Fruit fly (Drosophila melanogaster) whole organism, embryonic: ENCODE data around the gene CG9444.

Experiments used
- ATbp ChIP-seq: fragments of 200-800 bp; sonication (Bioruptor generic); optimal IDR thresholded peaks from 2 replicates; lab custom pipeline; 2017; ENCODE audit warnings: missing biosample characterization, mild to moderate bottlenecking, missing genetic modification characterization, missing genetic modification reagents
- Adf1 ChIP-seq: fragments of 200-800 bp; sonication (Bioruptor generic); IDR thresholded peaks from 2 replicates; pipeline ENCODE4 v1.3.6; 2022; ENCODE audit warnings: missing biosample characterization, missing genetic modification characterization
- C15 ChIP-seq: fragments of 200-800 bp; sonication (Bioruptor generic); IDR thresholded peaks from 3 replicates; pipeline ENCODE4 v1.3.6; 2022; ENCODE audit warnings: missing biosample characterization, missing genetic modification characterization
- CG11560 ChIP-seq: fragments of 200-800 bp; sonication (Bioruptor generic); IDR thresholded peaks from 3 replicates; pipeline ENCODE4 v1.3.6; 2022; ENCODE audit warnings: missing biosample characterization, missing genetic modification characterization
- CG12299 ChIP-seq: fragments of 200-800 bp; sonication (Bioruptor generic); optimal IDR thresholded peaks from 2 replicates; lab custom pipeline; 2018; ENCODE audit warnings: missing biosample characterization, mild to moderate bottlenecking, missing genetic modification characterization
- CG13894 ChIP-seq: fragments of 200-800 bp; sonication (Bioruptor generic); optimal IDR thresholded peaks from 3 replicates; lab custom pipeline; 2018; ENCODE audit warnings: missing biosample characterization, mild to moderate bottlenecking, missing genetic modification characterization, moderate library complexity
- CG16813 ChIP-seq: fragments of 200-800 bp; sonication (Bioruptor generic); IDR thresholded peaks from 3 replicates; pipeline ENCODE4 v1.3.6; 2022; ENCODE audit warnings: missing biosample characterization, missing genetic modification characterization; ENCODE audit not compliant: partially characterized antibody
- CG17186 ChIP-seq: fragments of 200-800 bp; sonication (Bioruptor generic); optimal IDR thresholded peaks from 3 replicates; lab custom pipeline; 2017; ENCODE audit warnings: missing biosample characterization, missing genetic modification reagents, missing genetic modification characterization
- CG17802 ChIP-seq: fragments of 200-800 bp; sonication (Bioruptor generic); optimal IDR thresholded peaks from 2 replicates; lab custom pipeline; 2018; ENCODE audit warnings: missing biosample characterization, mild to moderate bottlenecking, missing genetic modification characterization, moderate library complexity
- CG1832 ChIP-seq: fragments of 200-800 bp; sonication (Bioruptor generic); optimal IDR thresholded peaks from 2 replicates; lab custom pipeline; 2017; ENCODE audit warnings: missing biosample characterization, mild to moderate bottlenecking, missing genetic modification characterization, inconsistent platforms
- CG18619 ChIP-seq: fragments of 200-800 bp; sonication (Bioruptor generic); optimal IDR thresholded peaks from 3 replicates; lab custom pipeline; 2017; ENCODE audit warnings: missing biosample characterization, mild to moderate bottlenecking, missing genetic modification characterization
- CG30403 ChIP-seq: fragments of 200-800 bp; sonication (Bioruptor generic); optimal IDR thresholded peaks from 3 replicates; lab custom pipeline; 2016; ENCODE audit warnings: missing biosample characterization, missing genetic modification characterization
- CG31441 ChIP-seq: fragments of 200-800 bp; sonication (Bioruptor generic); IDR thresholded peaks from 2 replicates; pipeline ENCODE4 v1.3.6; 2022; ENCODE audit warnings: missing biosample characterization, missing genetic modification characterization
- CG3281 ChIP-seq: fragments of 200-800 bp; sonication (Bioruptor generic); optimal IDR thresholded peaks from 3 replicates; lab custom pipeline; 2017; ENCODE audit warnings: missing biosample characterization, mild to moderate bottlenecking, missing genetic modification characterization
- CG34422 ChIP-seq: fragments of 200-800 bp; sonication (Bioruptor generic); IDR thresholded peaks from 3 replicates; pipeline ENCODE4 v1.3.6; 2022; ENCODE audit warnings: missing biosample characterization, missing genetic modification characterization
- CG3838 ChIP-seq: fragments of 200-800 bp; sonication (Bioruptor generic); optimal IDR thresholded peaks from 3 replicates; lab custom pipeline; 2016; ENCODE audit warnings: missing biosample characterization, missing genetic modification characterization
- CG4328 ChIP-seq: fragments of 200-800 bp; sonication (Bioruptor generic); optimal IDR thresholded peaks from 3 replicates; lab custom pipeline; 2017; ENCODE audit warnings: missing biosample characterization, missing genetic modification reagents, missing genetic modification characterization
- CG43689 ChIP-seq: fragments of 200-800 bp; sonication (Bioruptor generic); IDR thresholded peaks from 2 replicates; pipeline ENCODE4 v1.3.6; 2022; ENCODE audit warnings: missing biosample characterization, missing genetic modification characterization
- CG4404 ChIP-seq: fragments of 200-800 bp; sonication (Bioruptor generic); IDR thresholded peaks from 2 replicates; pipeline ENCODE4 v1.3.6; 2022; ENCODE audit warnings: missing biosample characterization, missing genetic modification characterization
- CG6272 ChIP-seq: fragments of 200-800 bp; sonication (Bioruptor generic); IDR thresholded peaks from 2 replicates; pipeline ENCODE4 v1.3.6; 2022; ENCODE audit warnings: missing biosample characterization, missing genetic modification characterization
- CG6683 ChIP-seq: fragments of 200-800 bp; sonication (Bioruptor generic); optimal IDR thresholded peaks from 2 replicates; lab custom pipeline; 2017; ENCODE audit warnings: missing biosample characterization, mild to moderate bottlenecking, missing genetic modification characterization, missing genetic modification reagents
- CG7556 ChIP-seq: fragments of 200-800 bp; sonication (Bioruptor generic); optimal IDR thresholded peaks from 2 replicates; lab custom pipeline; 2017; ENCODE audit warnings: missing biosample characterization, mild to moderate bottlenecking, missing genetic modification characterization
- CoRest ChIP-seq: fragments of 200-800 bp; sonication (Bioruptor generic); optimal IDR thresholded peaks from 3 replicates; lab custom pipeline; 2018; ENCODE audit warnings: missing biosample characterization, mild to moderate bottlenecking, missing genetic modification characterization, moderate library complexity
- Dip2 ChIP-seq: fragments of 200-800 bp; sonication (Bioruptor generic); IDR thresholded peaks from 2 replicates; pipeline ENCODE4 v1.3.6; 2022; ENCODE audit warnings: missing biosample characterization, missing genetic modification characterization
- Dip3 ChIP-seq: fragments of 200-800 bp; sonication (Bioruptor generic); optimal IDR thresholded peaks from 3 replicates; lab custom pipeline; 2016; ENCODE audit warnings: missing biosample characterization, missing genetic modification characterization
- Dp ChIP-seq: fragments of 200-800 bp; sonication (Bioruptor generic); optimal IDR thresholded peaks from 2 replicates; lab custom pipeline; 2018; ENCODE audit warnings: missing biosample characterization, mild to moderate bottlenecking, missing genetic modification characterization, moderate library complexity
- Ets65A ChIP-seq: fragments of 200-800 bp; sonication (Bioruptor generic); peaks from one replicate; lab custom pipeline; 2016; ENCODE audit warnings: missing biosample characterization, missing genetic modification characterization
- HmgZ ChIP-seq: fragments of 200-800 bp; sonication (Bioruptor generic); optimal IDR thresholded peaks from 2 replicates; lab custom pipeline; 2018; ENCODE audit warnings: missing biosample characterization, mild to moderate bottlenecking, missing genetic modification characterization
- Lhr ChIP-seq: fragments of 200-800 bp; sonication (Bioruptor generic); optimal IDR thresholded peaks from 3 replicates; lab custom pipeline; 2017; ENCODE audit warnings: mild to moderate bottlenecking, missing biosample characterization, missing genetic modification reagents, missing genetic modification characterization
- Mrtf ChIP-seq: fragments of 200-800 bp; sonication (Bioruptor generic); IDR thresholded peaks from 3 replicates; pipeline ENCODE4 v1.3.6; 2022; ENCODE audit warnings: missing biosample characterization, missing genetic modification characterization
- NK7.1 ChIP-seq: fragments of 200-800 bp; sonication (Bioruptor generic); optimal IDR thresholded peaks from 3 replicates; lab custom pipeline; 2016; ENCODE audit warnings: missing biosample characterization, missing genetic modification characterization
- Optix ChIP-seq: fragments of 200-800 bp; sonication (Bioruptor generic); IDR thresholded peaks from 3 replicates; pipeline ENCODE4 v1.3.6; 2022; ENCODE audit warnings: missing biosample characterization, missing genetic modification characterization
- Pdp1 ChIP-seq, 2 experiments: fragments of 200-800 bp; sonication (Bioruptor generic); optimal IDR thresholded peaks; 3 replicates each; lab custom pipeline; 2016; ENCODE audit warnings: missing biosample characterization in 2 of 2, missing genetic modification characterization in 2 of 2, mild to moderate bottlenecking in 1 of 2, moderate library complexity in 1 of 2
- Poxn ChIP-seq: fragments of 200-800 bp; sonication (Bioruptor generic); IDR thresholded peaks from 2 replicates; pipeline ENCODE4 v1.3.6; 2022; ENCODE audit warnings: missing biosample characterization, missing genetic modification characterization
- Side ChIP-seq: fragments of 200-800 bp; sonication (Bioruptor generic); optimal IDR thresholded peaks from 2 replicates; lab custom pipeline; 2016; ENCODE audit warnings: missing biosample characterization, missing genetic modification characterization
- Six4 ChIP-seq: fragments of 200-800 bp; sonication (Bioruptor generic); optimal IDR thresholded peaks from 2 replicates; lab custom pipeline; 2016; ENCODE audit warnings: missing biosample characterization, missing genetic modification characterization
- Ssrp ChIP-seq: fragments of 200-800 bp; sonication (Bioruptor generic); optimal IDR thresholded peaks from 2 replicates; lab custom pipeline; 2018; ENCODE audit warnings: missing biosample characterization, mild to moderate bottlenecking, missing genetic modification characterization, moderate library complexity
- Xrp1 ChIP-seq: fragments of 200-800 bp; sonication (Bioruptor generic); IDR thresholded peaks from 2 replicates; pipeline ENCODE4 v1.3.6; 2022; ENCODE audit warnings: missing biosample characterization, missing genetic modification characterization
- disco-r ChIP-seq: fragments of 200-800 bp; sonication (Bioruptor generic); optimal IDR thresholded peaks from 2 replicates; lab custom pipeline; 2016; ENCODE audit warnings: missing biosample characterization, missing genetic modification characterization
- gro ChIP-seq: fragments of 200-800 bp; sonication (Bioruptor generic); optimal IDR thresholded peaks from 2 replicates; lab custom pipeline; 2016; ENCODE audit warnings: missing biosample characterization, missing genetic modification characterization
- gsb-n ChIP-seq: fragments of 200-800 bp; sonication (Bioruptor generic); optimal IDR thresholded peaks from 3 replicates; lab custom pipeline; 2018; ENCODE audit warnings: missing biosample characterization, mild to moderate bottlenecking, missing genetic modification characterization
- hb ChIP-seq: fragments of 200-800 bp; sonication (Bioruptor generic); IDR thresholded peaks from 3 replicates; pipeline ENCODE4 v1.3.6; 2022; ENCODE audit warnings: missing biosample characterization, missing genetic modification characterization; ENCODE audit not compliant: partially characterized antibody
- jing ChIP-seq: fragments of 200-800 bp; sonication (Bioruptor generic); optimal IDR thresholded peaks from 2 replicates; lab custom pipeline; 2018; ENCODE audit warnings: missing biosample characterization, mild to moderate bottlenecking, missing genetic modification characterization
- lbe ChIP-seq: fragments of 200-800 bp; sonication (Bioruptor generic); optimal IDR thresholded peaks from 2 replicates; lab custom pipeline; 2016; ENCODE audit warnings: missing biosample characterization, mild to moderate bottlenecking, missing genetic modification characterization
- pan ChIP-seq, 4 experiments: fragments of >200 bp in 3 of 4; fragments of 200-800 bp in 1 of 4; sonication (Bioruptor generic) in 1 of 4; optimal IDR thresholded peaks in 3 of 4; IDR thresholded peaks in 1 of 4; 2 replicates each; pipeline versions ENCODE4 v1.3.6 to Lab custom; 2017 to 2022; ENCODE audit warnings: missing biosample characterization in 2 of 4, missing genetic modification characterization in 2 of 4, mixed read lengths in 1 of 4
- pita ChIP-seq: fragments of 200-800 bp; sonication (Bioruptor generic); optimal IDR thresholded peaks from 2 replicates; lab custom pipeline; 2017; ENCODE audit warnings: missing biosample characterization, mild to moderate bottlenecking, missing genetic modification characterization
- pum ChIP-seq: fragments of 200-800 bp; sonication (Bioruptor generic); optimal IDR thresholded peaks from 2 replicates; lab custom pipeline; 2016; ENCODE audit warnings: missing biosample characterization, missing genetic modification characterization
- sc ChIP-seq, 3 experiments: fragments of >200 bp in 2 of 3; fragments of 200-800 bp in 1 of 3; sonication (Bioruptor generic) in 1 of 3; optimal IDR thresholded peaks; 2 replicates in 2 of 3; 3 replicates in 1 of 3; lab custom pipeline; 2017; ENCODE audit warnings: mild to moderate bottlenecking in 1 of 3, missing biosample characterization in 1 of 3, missing genetic modification characterization in 1 of 3, missing genetic modification reagents in 1 of 3
- sqz ChIP-seq: fragments of 200-800 bp; sonication (Bioruptor generic); optimal IDR thresholded peaks from 3 replicates; lab custom pipeline; 2018; ENCODE audit warnings: missing biosample characterization, mild to moderate bottlenecking, missing genetic modification characterization
- vnd ChIP-seq: fragments of 200-800 bp; sonication (Bioruptor generic); IDR thresholded peaks from 3 replicates; pipeline ENCODE4 v1.3.6; 2022; ENCODE audit warnings: missing biosample characterization, missing genetic modification characterization; ENCODE audit not compliant: partially characterized antibody

The CG9444 gene

DNA sequence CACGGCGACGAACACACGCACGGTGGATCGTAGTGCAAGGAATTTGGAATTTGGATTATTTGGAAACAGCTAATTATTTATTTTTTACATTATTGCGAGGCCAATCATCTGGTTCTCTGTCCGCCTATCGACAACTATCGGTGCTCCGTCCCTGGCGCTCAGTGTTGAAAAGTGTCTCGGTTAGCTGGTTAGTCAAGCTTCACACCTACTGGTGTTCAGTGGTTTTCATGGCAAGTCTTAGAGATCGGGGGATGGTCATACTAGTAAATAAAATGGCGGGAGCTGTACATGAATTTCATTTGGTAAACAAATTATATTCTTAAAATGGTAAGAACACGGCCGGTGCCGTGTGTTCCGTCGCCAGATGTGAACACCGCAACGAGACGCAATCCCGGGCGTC, 26.8 kb upstream of the CG9444 start, which contains the start of the genes trbd and dmt (continued):
- TF ChIP-seq Ssrp (tag; lab: Kevin White, UChicago): no peak
- peak; percentile 38 for TF ChIP-seq NK7.1 (GFP tag; lab: Kevin White, UChicago)
- no peak for TF ChIP-seq Mrtf (GFP tag; lab: Robert Waterston, UW)
- peak; percentile 59 for TF ChIP-seq CG17186 (GFP tag; lab: Kevin White, UChicago)
- no peak for TF ChIP-seq CG3838
- TF ChIP-seq CG1832 (GFP tag; lab: Kevin White, UChicago): no peak
- TF ChIP-seq CG6683 (GFP tag; lab: Kevin White, UChicago): no peak
- TF ChIP-seq pita (GFP tag; lab: Kevin White, UChicago): peak; percentile 83
- no peak for TF ChIP-seq CG4328
- no peak for TF ChIP-seq CG18619 (GFP tag; lab: Kevin White, UChicago)
- no peak for TF ChIP-seq CG16813 (GFP tag; lab: Robert Waterston, UW)
- TF ChIP-seq Dp (GFP tag; lab: Kevin White, UChicago): peak; percentile 84
- TF ChIP-seq sc (optimal IDR thresholded peaks at IDR 0.05; lab: Kevin White, UChicago): no peak
- TF ChIP-seq sc (GFP tag; optimal IDR thresholded peaks at IDR 0.05; lab: Kevin White, UChicago): no peak
- no peak for TF ChIP-seq CG43689 (GFP tag; lab: Robert Waterston, UW)
- no peak for TF ChIP-seq hb (GFP tag; lab: Robert Waterston, UW)
- peak; percentile 89 for TF ChIP-seq gro (GFP tag; lab: Kevin White, UChicago)
- TF ChIP-seq vnd (GFP tag; lab: Robert Waterston, UW): no peak
- peak; percentile 58 for TF ChIP-seq CG30403 (GFP tag; lab: Kevin White, UChicago)
- TF ChIP-seq disco-r (GFP tag; lab: Kevin White, UChicago): peak; percentile 1
- TF ChIP-seq CG31441 (GFP tag; lab: Robert Waterston, UW): no peak
- TF ChIP-seq CG34422 (GFP tag; lab: Robert Waterston, UW): no peak
- no peak for TF ChIP-seq CG7556
- TF ChIP-seq lbe (GFP tag; lab: Kevin White, UChicago): no peak
- peak; percentile 85 for TF ChIP-seq Dip3 (GFP tag; lab: Kevin White, UChicago)
- TF ChIP-seq CG12299 (tag; lab: Kevin White, UChicago): no peak
- no peak for TF ChIP-seq CG13894 (tag; lab: Kevin White, UChicago)
- TF ChIP-seq Xrp1 (GFP tag; lab: Robert Waterston, UW): no peak
- TF ChIP-seq CG3281 (GFP tag; lab: Kevin White, UChicago): no peak
- TF ChIP-seq Side (GFP tag; lab: Kevin White, UChicago): peak; percentile 46
- no peak for TF ChIP-seq CG17802 (tag; lab: Kevin White, UChicago)
- TF ChIP-seq CG6272: 0 out of 2 replicates have a peak, but pooled peaks have one; percentile 38
- no peak for TF ChIP-seq pan (optimal IDR thresholded peaks at IDR 0.05; lab: Kevin White, UChicago)
- no peak for TF ChIP-seq pan (GFP tag; optimal IDR thresholded peaks at IDR 0.05 in 1 of 2, IDR thresholded peaks at IDR 0.05 in 1 of 2)
- TF ChIP-seq Optix (GFP tag; lab: Robert Waterston, UW): no peak
- TF ChIP-seq Six4 (GFP tag; lab: Kevin White, UChicago): no peak
- TF ChIP-seq CG11560 (tag; lab: Robert Waterston, UW): no peak
- no peak for TF ChIP-seq C15 (GFP tag; lab: Robert Waterston, UW)
- TF ChIP-seq CoRest (tag; lab: Kevin White, UChicago): no peak
- TF ChIP-seq Dip2 (GFP tag; lab: Robert Waterston, UW): no peak
- TF ChIP-seq Pdp1 (GFP tag; optimal IDR thresholded peaks at IDR 0.05; lab: Kevin White, UChicago): peak in 1 of 2 experiments; percentile 52
- no peak for TF ChIP-seq jing (GFP tag; lab: Kevin White, UChicago)
- TF ChIP-seq CG4404 (GFP tag; lab: Robert Waterston, UW): no peak
- TF ChIP-seq HmgZ (tag; lab: Kevin White, UChicago): peak; percentile 88
- TF ChIP-seq sqz (GFP tag; lab: Kevin White, UChicago): no peak
- peak; percentile 50 for TF ChIP-seq pum (GFP tag; lab: Kevin White, UChicago)
- TF ChIP-seq gsb-n (tag; lab: Kevin White, UChicago): no peak
- no peak for TF ChIP-seq ATbp
- peak; percentile 98 for TF ChIP-seq Ets65A (GFP tag; lab: Kevin White, UChicago)
- TF ChIP-seq Lhr (GFP tag; lab: Kevin White, UChicago): peak; percentile 89
- no peak for TF ChIP-seq Adf1 (GFP tag; lab: Robert Waterston, UW)
- no peak for TF ChIP-seq Poxn (GFP tag; lab: Robert Waterston, UW)
